Worm (Caenorhabditis elegans) whole organism, mixed stage, embryonic: Measurements from ENCODE around the gene srbc-22.

Source experiments
- lsy-2 ChIP-seq: fragments of 150-350 bp; optimal IDR thresholded peaks from 2 replicates; lab custom pipeline; 2014; ENCODE audit warnings: missing biosample characterization, missing genetic modification characterization
- mep-1 ChIP-seq: fragments of 150-350 bp; optimal IDR thresholded peaks from 2 replicates; lab custom pipeline; 2017; ENCODE audit warnings: missing biosample characterization, missing genetic modification reagents, missing genetic modification characterization, inconsistent platforms
- nhr-237 ChIP-seq: fragments of 150-350 bp; optimal IDR thresholded peaks from 2 replicates; lab custom pipeline; 2014; ENCODE audit warnings: missing biosample characterization, missing genetic modification characterization
- tbx-8 ChIP-seq: fragments of 200-800 bp; sonication (Bioruptor generic); optimal IDR thresholded peaks from 2 replicates; lab custom pipeline; 2018; ENCODE audit warnings: mild to moderate bottlenecking, missing genetic modification characterization, moderate library complexity, missing compliant biosample characterization
- unc-120 ChIP-seq: sonication (generic microtip); optimal IDR thresholded peaks from 2 replicates; lab custom pipeline; 2017; ENCODE audit warnings: missing genetic modification characterization, missing compliant biosample characterization; ENCODE audit not compliant: poor library complexity, severe bottlenecking
- unc-39 ChIP-seq: fragments of 150-350 bp; optimal IDR thresholded peaks from 2 replicates; lab custom pipeline; 2014; ENCODE audit warnings: missing biosample characterization, missing genetic modification characterization

- no peak for TF ChIP-seq mep-1
- no peak for TF ChIP-seq unc-39 (tag; lab: Kevin White, UChicago)
- TF ChIP-seq tbx-8, result no peak
- no peak for TF ChIP-seq lsy-2 (tag; lab: Kevin White, UChicago)
- TF ChIP-seq nhr-237 (tag; lab: Kevin White, UChicago), result no peak
- no peak for TF ChIP-seq unc-120 (tag; lab: Kevin White, UChicago)
These were observed 2.4 kb downstream of the srbc-22 start, which contains the start of gene C45H4.14 for ce11 chrV:2159331-2159730.
